Worm (Caenorhabditis elegans) whole organism, young adult: Measurements from ENCODE around the gene F58H1.2.
A peak's percentile ranks its signal among the peaks of the same experiment; 100 is the strongest.

Experiments used
- B0261.1 ChIP-seq: sonication (generic microtip); optimal IDR thresholded peaks from 2 replicates; lab custom pipeline; 2016; ENCODE audit warnings: mild to moderate bottlenecking, missing genetic modification characterization, moderate library complexity, missing compliant biosample characterization
- C17E4.6 ChIP-seq: fragments of 200-800 bp; sonication (Bioruptor generic); IDR thresholded peaks from 2 replicates; pipeline ENCODE4 v1.3.6; 2022; ENCODE audit warnings: missing genetic modification reagents, missing genetic modification characterization, missing compliant biosample characterization
- F22D6.2 ChIP-seq: sonication (generic microtip); optimal IDR thresholded peaks from 2 replicates; lab custom pipeline; 2016; ENCODE audit warnings: mild to moderate bottlenecking, missing genetic modification characterization, missing compliant biosample characterization
- F33H1.4 ChIP-seq: fragments of 200-800 bp; sonication (Bioruptor generic); IDR thresholded peaks from 2 replicates; pipeline ENCODE4 v1.3.6; 2022; ENCODE audit warnings: missing genetic modification reagents, missing genetic modification characterization, missing compliant biosample characterization
- F37B4.10 ChIP-seq: fragments of 200-800 bp; sonication (Bioruptor generic); IDR thresholded peaks from 2 replicates; pipeline ENCODE4 v1.3.6; 2022; ENCODE audit warnings: missing genetic modification characterization, missing compliant biosample characterization
- F52B5.7 ChIP-seq: sonication (generic microtip); optimal IDR thresholded peaks from 2 replicates; lab custom pipeline; 2016; ENCODE audit warnings: mild to moderate bottlenecking, missing genetic modification characterization, missing compliant biosample characterization
- K12H6.12 ChIP-seq: fragments of 200-800 bp; sonication (Bioruptor generic); optimal IDR thresholded peaks from 2 replicates; lab custom pipeline; 2018; ENCODE audit warnings: mild to moderate bottlenecking, missing genetic modification characterization, missing compliant biosample characterization
- T26A5.8 ChIP-seq: sonication (generic microtip); optimal IDR thresholded peaks from 2 replicates; lab custom pipeline; 2016; ENCODE audit warnings: missing genetic modification characterization, missing compliant biosample characterization
- Y67H2A.10 ChIP-seq: fragments of 200-800 bp; sonication (Bioruptor generic); conservative IDR thresholded peaks from 2 replicates; pipeline ENCODE4 v1.3.6; 2022; ENCODE audit warnings: missing genetic modification reagents, missing genetic modification characterization, missing compliant biosample characterization
- Y95B8A.8 ChIP-seq: fragments of 200-800 bp; sonication (Bioruptor generic); IDR thresholded peaks from 2 replicates; pipeline ENCODE4 v1.3.6; 2022; ENCODE audit warnings: missing genetic modification reagents, missing genetic modification characterization, missing compliant biosample characterization
- ZK185.1 ChIP-seq: sonication (generic microtip); optimal IDR thresholded peaks from 2 replicates; lab custom pipeline; 2016; ENCODE audit warnings: mild to moderate bottlenecking, missing genetic modification characterization, missing compliant biosample characterization; ENCODE audit not compliant: poor library complexity, severe bottlenecking
- aptf-2 ChIP-seq: fragments of 200-800 bp; sonication (Bioruptor generic); conservative IDR thresholded peaks from 2 replicates; pipeline ENCODE4 v1.3.6; 2022; ENCODE audit warnings: missing genetic modification reagents, missing genetic modification characterization, missing compliant biosample characterization
- athp-1 ChIP-seq: sonication (generic microtip); optimal IDR thresholded peaks from 2 replicates; lab custom pipeline; 2017; ENCODE audit warnings: mild to moderate bottlenecking, missing genetic modification characterization, missing compliant biosample characterization
- attf-6 ChIP-seq: fragments of 200-800 bp; sonication (Bioruptor generic); IDR thresholded peaks from 2 replicates; pipeline ENCODE4 v1.3.6; 2022; ENCODE audit warnings: missing genetic modification reagents, missing genetic modification characterization, missing compliant biosample characterization
- bed-2 ChIP-seq: fragments of 200-800 bp; sonication (Bioruptor generic); IDR thresholded peaks from 2 replicates; pipeline ENCODE4 v1.3.6; 2022; ENCODE audit warnings: missing genetic modification reagents, missing genetic modification characterization, missing compliant biosample characterization
- cebp-1 ChIP-seq, 2 experiments: fragments of 200-800 bp in 1 of 2; sonication (Bioruptor generic) in 1 of 2; sonication (generic microtip) in 1 of 2; IDR thresholded peaks in 1 of 2; optimal IDR thresholded peaks in 1 of 2; 2 replicates each; pipeline versions ENCODE4 v1.3.6 to Lab custom; 2017 to 2022; ENCODE audit warnings: missing compliant biosample characterization in 2 of 2, missing genetic modification characterization in 2 of 2, mild to moderate bottlenecking in 1 of 2, missing genetic modification reagents in 1 of 2, moderate library complexity in 1 of 2
- dox-1 ChIP-seq: fragments of 200-800 bp; sonication (Bioruptor generic); IDR thresholded peaks from 2 replicates; pipeline ENCODE4 v1.3.6; 2022; ENCODE audit warnings: missing genetic modification reagents, missing genetic modification characterization, missing compliant biosample characterization
- efl-1 ChIP-seq: fragments of 150-350 bp; optimal IDR thresholded peaks from 2 replicates; lab custom pipeline; 2014; ENCODE audit warnings: missing biosample characterization, missing genetic modification reagents, missing genetic modification characterization
- ekl-4 ChIP-seq: fragments of 200-800 bp; sonication (Bioruptor generic); IDR thresholded peaks from 2 replicates; pipeline ENCODE4 v1.3.6; 2022; ENCODE audit warnings: missing genetic modification reagents, missing genetic modification characterization, missing compliant biosample characterization
- ets-4 ChIP-seq: fragments of 200-800 bp; sonication (Bioruptor generic); optimal IDR thresholded peaks from 2 replicates; lab custom pipeline; 2018; ENCODE audit warnings: mild to moderate bottlenecking, missing genetic modification characterization, missing compliant biosample characterization
- hmg-1.2 ChIP-seq: fragments of 200-800 bp; sonication (Bioruptor generic); IDR thresholded peaks from 2 replicates; pipeline ENCODE4 v1.3.6; 2022; ENCODE audit warnings: missing genetic modification reagents, missing genetic modification characterization, missing compliant biosample characterization
- hrde-1 ChIP-seq: sonication (generic microtip); optimal IDR thresholded peaks from 2 replicates; lab custom pipeline; 2016; ENCODE audit warnings: missing genetic modification characterization, mild to moderate bottlenecking, missing compliant biosample characterization, moderate library complexity, missing genotype, missing genetic modification reagents, borderline replicate concordance
- lin-26 ChIP-seq: fragments of 200-800 bp; sonication (Bioruptor generic); IDR thresholded peaks from 2 replicates; pipeline ENCODE4 v1.3.6; 2022; ENCODE audit warnings: missing genetic modification reagents, missing genetic modification characterization, missing compliant biosample characterization
- lin-40 ChIP-seq: sonication (generic microtip); optimal IDR thresholded peaks from 2 replicates; lab custom pipeline; 2016; ENCODE audit warnings: missing genetic modification characterization, mild to moderate bottlenecking, missing compliant biosample characterization, missing genotype, missing genetic modification reagents
- lin-54 ChIP-seq: fragments of 200-800 bp; sonication (Bioruptor generic); optimal IDR thresholded peaks from 2 replicates; lab custom pipeline; 2018; ENCODE audit warnings: mild to moderate bottlenecking, missing genetic modification characterization, missing compliant biosample characterization
- madf-10 ChIP-seq: sonication (generic microtip); optimal IDR thresholded peaks from 2 replicates; lab custom pipeline; 2016; ENCODE audit warnings: mild to moderate bottlenecking, missing genetic modification characterization, missing compliant biosample characterization
- nhr-80 ChIP-seq: sonication (generic microtip); optimal IDR thresholded peaks from 2 replicates; lab custom pipeline; 2016; ENCODE audit warnings: missing genetic modification characterization, missing compliant biosample characterization
- nhr-90 ChIP-seq: sonication (generic microtip); optimal IDR thresholded peaks from 2 replicates; lab custom pipeline; 2016; ENCODE audit warnings: missing genotype, mild to moderate bottlenecking, missing genetic modification characterization, missing compliant biosample characterization
- sdz-38 ChIP-seq: sonication (generic microtip); optimal IDR thresholded peaks from 2 replicates; lab custom pipeline; 2016; ENCODE audit warnings: missing genotype, missing genetic modification characterization, missing compliant biosample characterization
- sea-2 ChIP-seq: fragments of 200-800 bp; sonication (Bioruptor generic); IDR thresholded peaks from 2 replicates; pipeline ENCODE4 v1.3.6; 2022; ENCODE audit warnings: missing genetic modification characterization, missing compliant biosample characterization
- snpc-3.4 ChIP-seq: sonication (generic microtip); optimal IDR thresholded peaks from 2 replicates; lab custom pipeline; 2017; ENCODE audit warnings: missing genetic modification characterization, mild to moderate bottlenecking, missing compliant biosample characterization, antibody characterized with exemption, moderate library complexity, missing genotype, missing genetic modification reagents
- snpc-4 ChIP-seq, 5 experiments: fragments of 150-350 bp in 1 of 5; sonication (generic microtip) in 4 of 5; optimal IDR thresholded peaks; 2 replicates each; lab custom pipeline; 2014 to 2018; ENCODE audit warnings: missing genetic modification characterization in 5 of 5, missing biosample characterization in 3 of 5, antibody characterized with exemption in 2 of 5, mild to moderate bottlenecking in 2 of 5, missing compliant biosample characterization in 2 of 5, missing genotype in 2 of 5, moderate library complexity in 2 of 5, missing genetic modification reagents in 1 of 5
- sptf-2 ChIP-seq: fragments of 200-800 bp; sonication (Bioruptor generic); optimal IDR thresholded peaks from 2 replicates; lab custom pipeline; 2018; ENCODE audit warnings: mild to moderate bottlenecking, missing genetic modification characterization, missing compliant biosample characterization
- tbp1 ChIP-seq: fragments of 200-800 bp; sonication (Bioruptor generic); optimal IDR thresholded peaks from 2 replicates; lab custom pipeline; 2018; ENCODE audit warnings: mild to moderate bottlenecking, missing genetic modification characterization, missing compliant biosample characterization
- zfh-2 ChIP-seq: fragments of 200-800 bp; sonication (Bioruptor generic); conservative IDR thresholded peaks from 2 replicates; pipeline ENCODE4 v1.3.6; 2022; ENCODE audit warnings: missing genetic modification reagents, missing genetic modification characterization, missing compliant biosample characterization
- ztf-22 ChIP-seq: fragments of 200-800 bp; sonication (Bioruptor generic); optimal IDR thresholded peaks from 2 replicates; lab custom pipeline; 2018; ENCODE audit warnings: mild to moderate bottlenecking, missing genetic modification characterization, moderate library complexity, missing compliant biosample characterization
- ztf-25 ChIP-seq: fragments of 200-800 bp; sonication (Bioruptor generic); IDR thresholded peaks from 2 replicates; pipeline ENCODE4 v1.3.6; 2022; ENCODE audit warnings: missing genetic modification reagents, missing genetic modification characterization, missing compliant biosample characterization
- ztf-26 ChIP-seq: sonication (generic microtip); optimal IDR thresholded peaks from 2 replicates; lab custom pipeline; 2017; ENCODE audit warnings: missing genetic modification characterization, missing compliant biosample characterization
- ztf-3 ChIP-seq: fragments of 200-800 bp; sonication (Bioruptor generic); optimal IDR thresholded peaks from 2 replicates; lab custom pipeline; 2018; ENCODE audit warnings: mild to moderate bottlenecking, missing genetic modification characterization, missing compliant biosample characterization

Gene F58H1.2

DNA sequence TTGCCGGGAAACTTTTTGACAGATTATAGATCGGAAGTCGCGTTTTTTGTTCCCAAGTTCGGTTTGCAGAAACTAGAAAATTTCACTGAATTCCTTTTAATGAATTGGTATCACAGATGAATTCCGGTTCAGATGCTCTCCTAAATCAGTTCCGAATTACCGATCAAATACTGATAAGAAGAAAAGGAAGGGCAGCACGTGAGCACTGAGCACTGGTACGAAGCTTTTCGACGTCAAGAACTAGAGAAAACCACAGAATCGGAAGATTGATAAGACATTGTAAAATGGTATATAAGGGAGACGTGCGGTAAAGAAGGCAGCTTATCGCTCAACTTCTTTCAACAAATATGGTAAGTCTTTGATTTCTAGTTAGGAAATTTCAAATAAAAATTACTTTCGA is 46.3 kb downstream of the F58H1.2 start, which contains the start of gene cpr-1:
Gene cpr-1, plus strand, starts transcription at position 319 of the 400 bp plus-strand sequence.
- TF ChIP-seq bed-2 (GFP tag; lab: Robert Waterston, UW) (no peak), snpc-4 (GFP tag; optimal IDR thresholded peaks at IDR 0.05; lab: Kevin White, UChicago) (no peak), snpc-4 (tag; optimal IDR thresholded peaks at IDR 0.05; lab: Kevin White, UChicago) (peak in 1 of 4 experiments; percentile 25), ets-4 (GFP tag; lab: Kevin White, UChicago) (peak; percentile 87), ztf-22 (GFP tag; lab: Kevin White, UChicago) (peak; percentile 59), nhr-80 (tag; lab: Kevin White, UChicago) (peak; percentile 93), sdz-38 (no peak), lin-54 (GFP tag; lab: Kevin White, UChicago) (no peak)
- TF ChIP-seq, all 124 proteins: peak for 4

DNA sequence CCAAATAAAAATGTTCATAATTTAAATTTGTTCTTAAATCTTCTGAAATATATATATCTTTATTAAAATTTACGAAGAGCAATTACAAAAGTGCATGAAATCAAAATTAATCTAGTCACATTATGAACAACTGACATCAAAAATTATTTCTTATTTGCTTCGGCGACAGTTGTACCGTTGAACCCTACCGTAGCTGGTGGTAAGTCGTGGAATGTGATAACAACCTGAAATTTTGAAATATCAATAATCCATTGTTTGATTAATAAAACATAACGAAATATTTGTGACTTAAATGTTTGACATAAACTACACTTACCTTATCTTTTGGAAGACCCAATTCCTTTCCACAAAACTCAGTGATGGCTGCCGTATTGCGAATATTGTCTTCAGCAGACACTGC is 47.8 kb downstream of the F58H1.2 start:
- no peak for TF ChIP-seq F52B5.7
- no peak for TF ChIP-seq C17E4.6 (GFP tag; lab: Robert Waterston, UW)
- no peak for TF ChIP-seq aptf-2
- TF ChIP-seq sea-2 (GFP tag; lab: Robert Waterston, UW) = no peak
- TF ChIP-seq Y95B8A.8 = no peak
- TF ChIP-seq Y67H2A.10 (GFP tag; lab: Robert Waterston, UW) = no peak
- no peak for TF ChIP-seq hrde-1 (tag; lab: Kevin White, UChicago)
- TF ChIP-seq ZK185.1 = peak; percentile 7
- TF ChIP-seq K12H6.12 (tag; lab: Kevin White, UChicago) = no peak
- TF ChIP-seq F22D6.2 = no peak
- no peak for TF ChIP-seq ztf-3
- no peak for TF ChIP-seq T26A5.8 (tag; lab: Kevin White, UChicago)
- TF ChIP-seq athp-1 = no peak
- no peak for TF ChIP-seq lin-40 (tag; lab: Kevin White, UChicago)
- TF ChIP-seq dox-1 (GFP tag; lab: Robert Waterston, UW) = no peak
- 0 out of 2 replicates have a peak, but pooled peaks have one; percentile 9 for TF ChIP-seq hmg-1.2 (GFP tag; lab: Robert Waterston, UW)
- TF ChIP-seq ztf-25 (GFP tag; lab: Robert Waterston, UW) = no peak
- TF ChIP-seq sptf-2 (GFP tag; lab: Kevin White, UChicago) = no peak
- no peak for TF ChIP-seq F33H1.4 (GFP tag; lab: Robert Waterston, UW)
- no peak for TF ChIP-seq nhr-90 (tag; lab: Kevin White, UChicago)
- TF ChIP-seq F37B4.10 (GFP tag; lab: Robert Waterston, UW) = no peak
- TF ChIP-seq madf-10 (tag; lab: Kevin White, UChicago) = peak; percentile 19
- peak; percentile 66 for TF ChIP-seq nhr-80 (tag; lab: Kevin White, UChicago)
- TF ChIP-seq cebp-1 (GFP tag; IDR thresholded peaks at IDR 0.05; lab: Robert Waterston, UW) = no peak
- TF ChIP-seq cebp-1 (tag; optimal IDR thresholded peaks at IDR 0.05; lab: Kevin White, UChicago) = peak; percentile 52
- no peak for TF ChIP-seq attf-6 (GFP tag; lab: Robert Waterston, UW)
- TF ChIP-seq B0261.1 (tag; lab: Kevin White, UChicago) = no peak
- TF ChIP-seq snpc-3.4 (tag; lab: Kevin White, UChicago) = no peak
- TF ChIP-seq snpc-4 (GFP tag; optimal IDR thresholded peaks at IDR 0.05; lab: Kevin White, UChicago) = no peak
- TF ChIP-seq snpc-4 (tag; optimal IDR thresholded peaks at IDR 0.05; lab: Kevin White, UChicago) = peak in 1 of 4 experiments; percentile 9
- no peak for TF ChIP-seq lin-26
- no peak for TF ChIP-seq ztf-26 (tag; lab: Kevin White, UChicago)
- peak; percentile 5 for TF ChIP-seq tbp1 (GFP tag; lab: Kevin White, UChicago)
- no peak for TF ChIP-seq zfh-2 (GFP tag; lab: Robert Waterston, UW)
- no peak for TF ChIP-seq ekl-4 (GFP tag; lab: Robert Waterston, UW)
- no peak for TF ChIP-seq efl-1 (GFP tag; lab: Kevin White, UChicago)
